Fruit fly (Drosophila melanogaster): Measurements from ENCODE around the gene CG11619.

CG11619 gene

DNA sequence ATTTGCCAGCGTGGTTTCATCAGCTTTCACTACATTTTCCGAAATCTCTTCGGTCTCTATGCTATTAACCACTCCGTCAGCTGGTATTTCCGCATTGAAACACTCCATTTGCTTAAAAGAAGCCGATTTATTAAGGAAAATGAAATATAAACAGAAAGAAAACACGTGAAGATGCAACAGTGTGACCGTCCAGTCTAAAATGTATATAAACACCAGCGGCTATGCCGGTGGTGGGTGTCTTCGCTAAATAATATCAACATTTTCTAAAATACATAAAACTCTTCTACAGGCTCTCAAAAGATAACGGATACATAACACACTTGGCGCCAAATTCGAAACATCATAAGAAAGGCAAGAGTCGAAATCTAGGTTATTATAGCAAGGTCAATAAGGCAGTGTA, 12.3 kb upstream of the CG11619 start, which contains the start of gene CG3808 (continued):
- peak; percentile 45 for TF ChIP-seq NC2α (GFP tag; optimal IDR thresholded peaks at IDR 0.05)
- TF ChIP-seq CG32532 (GFP tag; IDR thresholded peaks at IDR 0.05): 0 out of 2 replicates have a peak, but pooled peaks have one; percentile 23
- peak; percentile 100 for TF ChIP-seq CG11504 (tag; optimal IDR thresholded peaks at IDR 0.05)
- TF ChIP-seq CG15601 (tag; optimal IDR thresholded peaks at IDR 0.05): peak; percentile 22
- TF ChIP-seq Poxn (GFP tag; IDR thresholded peaks at IDR 0.05): no peak
- TF ChIP-seq Xbp1 (GFP tag; optimal IDR thresholded peaks at IDR 0.05): peak; percentile 26
- peak; percentile 6; the same call in 1 of the 3 replicates for TF ChIP-seq knrl (GFP tag; IDR thresholded peaks at IDR 0.05; ENCODE audit: partially characterized antibody)
- TF ChIP-seq BtbVII (GFP tag; optimal IDR thresholded peaks at IDR 0.05): no peak
- no peak for TF ChIP-seq CG13296 (GFP tag; optimal IDR thresholded peaks at IDR 0.05)
- no peak for TF ChIP-seq toy (GFP tag; IDR thresholded peaks at IDR 0.05)
- no peak for TF ChIP-seq CG15073 (GFP tag; optimal IDR thresholded peaks at IDR 0.05)
- TF ChIP-seq sim (GFP tag; IDR thresholded peaks at IDR 0.05): no peak
- no peak for TF ChIP-seq ato (GFP tag; IDR thresholded peaks at IDR 0.05; ENCODE audit: partially characterized antibody)
- TF ChIP-seq jumu (GFP tag; optimal IDR thresholded peaks at IDR 0.05): peak; percentile 67
- TF ChIP-seq tgo (GFP tag; IDR thresholded peaks at IDR 0.05): peak; percentile 21; the same call in 1 of the 3 replicates
- TF ChIP-seq Fer2 (tag; optimal IDR thresholded peaks at IDR 0.05): no peak
- TF ChIP-seq slbo (GFP tag; IDR thresholded peaks at IDR 0.05): peak; percentile 20; the same call in 1 of the 2 replicates
- no peak for TF ChIP-seq CG31365 (tag; optimal IDR thresholded peaks at IDR 0.05)
- TF ChIP-seq caup (GFP tag; optimal IDR thresholded peaks at IDR 0.05; ENCODE audit: severe bottlenecking): no peak
- TF ChIP-seq ham (GFP tag; IDR thresholded peaks at IDR 0.05): no peak
- TF ChIP-seq ash1 (GFP tag; optimal IDR thresholded peaks at IDR 0.05): no peak
- TF ChIP-seq C15 (GFP tag; IDR thresholded peaks at IDR 0.05): no peak
- TF ChIP-seq salm (tag; optimal IDR thresholded peaks at IDR 0.05): no peak
- TF ChIP-seq CG3847 (GFP tag; IDR thresholded peaks at IDR 0.05): peak; percentile 64
- no peak for TF ChIP-seq CG14050 (GFP tag; IDR thresholded peaks at IDR 0.05)
- TF ChIP-seq CG10366 (GFP tag; IDR thresholded peaks at IDR 0.05): no peak
- TF ChIP-seq scrt (GFP tag; optimal IDR thresholded peaks at IDR 0.05): peak; percentile 84
- TF ChIP-seq CG13624 (GFP tag; optimal IDR thresholded peaks at IDR 0.05): peak; percentile 14
- TF ChIP-seq ara (GFP tag; IDR thresholded peaks at IDR 0.05): 0 out of 2 replicates have a peak, but pooled peaks have one; percentile 15
- peak; percentile 34 for TF ChIP-seq pho (GFP tag; optimal IDR thresholded peaks at IDR 0.05)
- no peak for TF ChIP-seq CG12219 (GFP tag; optimal IDR thresholded peaks at IDR 0.05)
- no peak for TF ChIP-seq CG13123 (GFP tag; optimal IDR thresholded peaks at IDR 0.05)
- no peak for TF ChIP-seq Doc2 (GFP tag; IDR thresholded peaks at IDR 0.05)
- peak; percentile 9 for TF ChIP-seq Camta (GFP tag; optimal IDR thresholded peaks at IDR 0.05)
- no peak for TF ChIP-seq CG10543 (GFP tag; optimal IDR thresholded peaks at IDR 0.05)
- no peak for TF ChIP-seq CG12071 (GFP tag; optimal IDR thresholded peaks at IDR 0.05)
- TF ChIP-seq amos (GFP tag; IDR thresholded peaks at IDR 0.05; ENCODE audit: partially characterized antibody): peak; percentile 17; the same call in 1 of the 2 replicates
- peak; percentile 6 for TF ChIP-seq CG9817 (tag; optimal IDR thresholded peaks at IDR 0.05)
- TF ChIP-seq crp (GFP tag; optimal IDR thresholded peaks at IDR 0.05): peak in 1 of 2 experiments; percentile 25
- no peak for TF ChIP-seq CG33557 (GFP tag; optimal IDR thresholded peaks at IDR 0.05)
- TF ChIP-seq CG4730 (GFP tag; IDR thresholded peaks at IDR 0.05): no peak
- TF ChIP-seq ci (GFP tag; IDR thresholded peaks at IDR 0.05): 0 out of 3 replicates have a peak, but pooled peaks have one; percentile 9
- peak; percentile 81 for TF ChIP-seq CG33213 (GFP tag; optimal IDR thresholded peaks at IDR 0.05)
- TF ChIP-seq CG11247 (GFP tag; IDR thresholded peaks at IDR 0.05): no peak
- peak; percentile 74 for TF ChIP-seq Hmr (GFP tag; optimal IDR thresholded peaks at IDR 0.05)
- TF ChIP-seq CG17568 (GFP tag; optimal IDR thresholded peaks at IDR 0.05): no peak
- no peak for TF ChIP-seq yki (optimal IDR thresholded peaks at IDR 0.05)
- peak in 1 of 2 experiments; percentile 47 for TF ChIP-seq insv (GFP tag; optimal IDR thresholded peaks at IDR 0.05)
- no peak for TF ChIP-seq oc (tag; optimal IDR thresholded peaks at IDR 0.05)
- no peak for TF ChIP-seq zen (tag; optimal IDR thresholded peaks at IDR 0.05)
- peak; percentile 25; the same call in 1 of the 3 replicates for TF ChIP-seq croc (GFP tag; conservative IDR thresholded peaks at IDR 0.05)
